Worm (Caenorhabditis elegans): ENCODE results near the gene fan-1.

The fan-1 gene

ce11 chrIV:6529832-6530231 is 18.7 kb upstream of the fan-1 start:
- TF ChIP-seq swsn-7 (tag; optimal IDR thresholded peaks at IDR 0.05): no peak
- no peak for TF ChIP-seq snpc-4 (tag; optimal IDR thresholded peaks at IDR 0.05)
- TF ChIP-seq sox-4 (tag; optimal IDR thresholded peaks at IDR 0.05): no peak
- TF ChIP-seq fkh-8 (tag; optimal IDR thresholded peaks at IDR 0.05): no peak
- TF ChIP-seq unc-98 (GFP tag; IDR thresholded peaks at IDR 0.05): no peak
- TF ChIP-seq nhr-237 (tag; optimal IDR thresholded peaks at IDR 0.05): no peak
- TF ChIP-seq isw-1 (GFP tag; IDR thresholded peaks at IDR 0.05): no peak
- no peak for TF ChIP-seq nhr-47 (tag; optimal IDR thresholded peaks at IDR 0.05)
- TF ChIP-seq unc-130 (tag; optimal IDR thresholded peaks at IDR 0.05): no peak
- TF ChIP-seq mab-9 (GFP tag; IDR thresholded peaks at IDR 0.05): no peak
- TF ChIP-seq unc-86 (tag; optimal IDR thresholded peaks at IDR 0.05): no peak
- TF ChIP-seq nhr-90 (tag; optimal IDR thresholded peaks at IDR 0.05; ENCODE audit: poor library complexity): no peak

- TF ChIP-seq fkh-10 (GFP tag; optimal IDR thresholded peaks at IDR 0.05): no peak
- TF ChIP-seq lin-14 (GFP tag; optimal IDR thresholded peaks at IDR 0.05): no peak
- no peak for TF ChIP-seq lsy-2 (tag; optimal IDR thresholded peaks at IDR 0.05)
- TF ChIP-seq swsn-7 (tag; optimal IDR thresholded peaks at IDR 0.05): no peak
- no peak for TF ChIP-seq unc-98 (GFP tag; IDR thresholded peaks at IDR 0.05)
- TF ChIP-seq efl-1 (optimal IDR thresholded peaks at IDR 0.05): no peak
- TF ChIP-seq efl-1 (GFP tag; optimal IDR thresholded peaks at IDR 0.05 in 1 of 2): no peak
- TF ChIP-seq lin-39 (tag; optimal IDR thresholded peaks at IDR 0.05): no peak
- no peak for TF ChIP-seq C34B4.2 (tag; optimal IDR thresholded peaks at IDR 0.05)
- no peak for TF ChIP-seq ceh-8 (GFP tag; optimal IDR thresholded peaks at IDR 0.05)
- no peak for TF ChIP-seq sup-37 (GFP tag; optimal IDR thresholded peaks at IDR 0.05)
- no peak for TF ChIP-seq nhr-84 (tag; optimal IDR thresholded peaks at IDR 0.05)
- no peak for TF ChIP-seq snu-23 (GFP tag; optimal IDR thresholded peaks at IDR 0.05)
- TF ChIP-seq nhr-90 (tag; optimal IDR thresholded peaks at IDR 0.05; ENCODE audit: poor library complexity): no peak
- no peak for TF ChIP-seq zag-1 (tag; optimal IDR thresholded peaks at IDR 0.05)
- TF ChIP-seq unc-30 (tag; optimal IDR thresholded peaks at IDR 0.05): no peak
These were observed 17.0 kb upstream of the fan-1 start, which contains the start of gene C01G5.4 for ce11 chrIV:6531450-6531849. TSS of gene C01G5.4 (plus strand) at chrIV:6531750.

ce11 chrIV:6535908-6536307 is 12.6 kb upstream of the fan-1 start, which contains the start of gene C01G5.3:
TSS of gene C01G5.3 (plus strand) at chrIV:6536208.
- TF ChIP-seq efl-1 (optimal IDR thresholded peaks at IDR 0.05) (no peak), efl-1 (GFP tag; optimal IDR thresholded peaks at IDR 0.05 in 1 of 2) (peak in 1 of 2 experiments; percentile 77), lir-3 (tag; optimal IDR thresholded peaks at IDR 0.05; ENCODE audit: poor library complexity) (no peak), unc-98 (GFP tag; IDR thresholded peaks at IDR 0.05) (no peak), aha-1 (tag; optimal IDR thresholded peaks at IDR 0.05) (no peak), ces-1 (GFP tag; optimal IDR thresholded peaks at IDR 0.05) (no peak), ceh-90 (tag; optimal IDR thresholded peaks at IDR 0.05) (no peak)

ce11 chrIV:6541435-6541834 is 7.1 kb upstream of the fan-1 start, which contains the start of gene C01G5.25:
TSS of gene C01G5.25 (plus strand) at chrIV:6541684.
- TF ChIP-seq nhr-28 (tag; optimal IDR thresholded peaks at IDR 0.05): no peak
- peak; percentile 56 for TF ChIP-seq unc-86 (tag; optimal IDR thresholded peaks at IDR 0.05)
- TF ChIP-seq lin-14 (GFP tag; optimal IDR thresholded peaks at IDR 0.05): peak; percentile 69
- peak in 1 of 3 experiments; percentile 23 for TF ChIP-seq ceh-82 (tag; optimal IDR thresholded peaks at IDR 0.05)
- TF ChIP-seq ama-1 (optimal IDR thresholded peaks at IDR 0.05): no peak
- no peak for TF ChIP-seq nhr-237 (tag; optimal IDR thresholded peaks at IDR 0.05)
- TF ChIP-seq dpl-1 (GFP tag; optimal IDR thresholded peaks at IDR 0.05): peak in 1 of 3 experiments; percentile 12
- no peak for TF ChIP-seq unc-62 (GFP tag; optimal IDR thresholded peaks at IDR 0.05)
- no peak for TF ChIP-seq C34B4.2 (tag; optimal IDR thresholded peaks at IDR 0.05)
- TF ChIP-seq fkh-8 (tag; optimal IDR thresholded peaks at IDR 0.05): peak; percentile 2
- no peak for TF ChIP-seq skn-1 (tag; optimal IDR thresholded peaks at IDR 0.05)
- TF ChIP-seq ceh-8 (GFP tag; optimal IDR thresholded peaks at IDR 0.05): no peak
- TF ChIP-seq nhr-76 (tag; optimal IDR thresholded peaks at IDR 0.05): no peak
- TF ChIP-seq xbp-1 (tag; optimal IDR thresholded peaks at IDR 0.05): no peak
- TF ChIP-seq Y116A8C.19 (tag; optimal IDR thresholded peaks at IDR 0.05; ENCODE audit: borderline replicate concordance): no peak
